Worm (Caenorhabditis elegans): ENCODE measurements around the gene Y62H9A.14.

The Y62H9A.14 gene

ce11 chrX:11934933-11935332 lies 13.9 kb downstream of the Y62H9A.14 start (continued):
- TF ChIP-seq nfya-1 (tag; optimal IDR thresholded peaks at IDR 0.05; ENCODE audit: borderline replicate concordance, insufficient read depth) (no peak), efl-1 (GFP tag; optimal IDR thresholded peaks at IDR 0.05) (no peak), F57A8.1 (GFP tag; optimal IDR thresholded peaks at IDR 0.05) (no peak), F10E7.11 (tag; optimal IDR thresholded peaks at IDR 0.05) (no peak), K12H6.12 (tag; optimal IDR thresholded peaks at IDR 0.05) (peak; percentile 19), T07F8.4 (tag; optimal IDR thresholded peaks at IDR 0.05) (peak; percentile 25), attf-3 (GFP tag; conservative IDR thresholded peaks at IDR 0.05) (0 out of 2 replicates have a peak, but pooled peaks have one; percentile 16), F52B5.7 (tag; optimal IDR thresholded peaks at IDR 0.05) (peak; percentile 66), ceh-91 (GFP tag; IDR thresholded peaks at IDR 0.05) (no peak), Y67H2A.10 (GFP tag; conservative IDR thresholded peaks at IDR 0.05) (no peak), dpl-1 (GFP tag; optimal IDR thresholded peaks at IDR 0.05) (no peak), snpc-1.3 (tag; optimal IDR thresholded peaks at IDR 0.05; ENCODE audit: insufficient read depth) (peak; percentile 84), F49E8.2 (tag; optimal IDR thresholded peaks at IDR 0.05; ENCODE audit: insufficient read depth) (no peak), him-1 (tag; optimal IDR thresholded peaks at IDR 0.05) (peak; percentile 91), Y53G8AR.9 (GFP tag; conservative IDR thresholded peaks at IDR 0.05) (0 out of 2 replicates have a peak, but pooled peaks have one; percentile 36), Y79H2A.3 (GFP tag; conservative IDR thresholded peaks at IDR 0.05) (no peak), lin-54 (GFP tag; optimal IDR thresholded peaks at IDR 0.05) (peak; percentile 50), hmg-20 (GFP tag; IDR thresholded peaks at IDR 0.05) (peak; percentile 72; the same call in 1 of the 2 replicates), bed-1 (GFP tag; IDR thresholded peaks at IDR 0.05) (no peak), F39B2.1 (GFP tag; IDR thresholded peaks at IDR 0.05) (no peak), Y95B8A.8 (GFP tag; IDR thresholded peaks at IDR 0.05) (no peak), dpff-1 (tag; optimal IDR thresholded peaks at IDR 0.05) (no peak), unc-130 (GFP tag; optimal IDR thresholded peaks at IDR 0.05) (peak; percentile 32), nhr-120 (GFP tag; IDR thresholded peaks at IDR 0.05) (no peak), nfya-2 (GFP tag; IDR thresholded peaks at IDR 0.05) (no peak), akir-1 (GFP tag; optimal IDR thresholded peaks at IDR 0.05) (no peak), B0336.3 (GFP tag; IDR thresholded peaks at IDR 0.05) (peak; percentile 66; the same call in 1 of the 2 replicates), rpc-1 (optimal IDR thresholded peaks at IDR 0.05) (peak; percentile 82), rpc-1 (tag; optimal IDR thresholded peaks at IDR 0.05) (peak; percentile 86), ceh-79 (tag; optimal IDR thresholded peaks at IDR 0.05) (no peak), nhr-27 (tag; optimal IDR thresholded peaks at IDR 0.05) (no peak), C06A6.2 (GFP tag; conservative IDR thresholded peaks at IDR 0.05) (no peak), tlf-1 (GFP tag; optimal IDR thresholded peaks at IDR 0.05) (no peak), Y53F4B.3 (GFP tag; IDR thresholded peaks at IDR 0.05) (no peak)

ce11 chrX:11937343-11937935 lies 16.4 kb downstream of the Y62H9A.14 start:
- TF ChIP-seq bed-1 (GFP tag; IDR thresholded peaks at IDR 0.05) = peak; percentile 90; the same call in 1 of the 2 replicates
- TF ChIP-seq Y53F4B.3 (GFP tag; IDR thresholded peaks at IDR 0.05) = no peak
- TF ChIP-seq F52B5.7 (tag; optimal IDR thresholded peaks at IDR 0.05) = peak; percentile 93
- TF ChIP-seq tlf-1 (GFP tag; optimal IDR thresholded peaks at IDR 0.05) = peak; percentile 99
- TF ChIP-seq nhr-27 (tag; optimal IDR thresholded peaks at IDR 0.05) = peak; percentile 87
- peak; percentile 99 for TF ChIP-seq ztf-26 (tag; optimal IDR thresholded peaks at IDR 0.05)
- peak; percentile 91 for TF ChIP-seq ekl-4 (GFP tag; IDR thresholded peaks at IDR 0.05)
- TF ChIP-seq zim-3 (tag; optimal IDR thresholded peaks at IDR 0.05) = peak; percentile 60
- TF ChIP-seq F22D6.2 (tag; optimal IDR thresholded peaks at IDR 0.05) = peak; percentile 95
- TF ChIP-seq sea-2 (GFP tag; IDR thresholded peaks at IDR 0.05) = 0 out of 2 replicates have a peak, but pooled peaks have one; percentile 49
- TF ChIP-seq madf-8 (GFP tag; conservative IDR thresholded peaks at IDR 0.05) = no peak
- TF ChIP-seq ztf-25 (GFP tag; IDR thresholded peaks at IDR 0.05) = no peak
- TF ChIP-seq efl-1 (GFP tag; optimal IDR thresholded peaks at IDR 0.05) = no peak
- no peak for TF ChIP-seq ceh-58 (GFP tag; IDR thresholded peaks at IDR 0.05)
- peak; percentile 77 for TF ChIP-seq unc-62 (GFP tag; optimal IDR thresholded peaks at IDR 0.05)
- peak; percentile 87 for TF ChIP-seq mcd-1 (GFP tag; IDR thresholded peaks at IDR 0.05)
- TF ChIP-seq ceh-91 (GFP tag; IDR thresholded peaks at IDR 0.05) = peak; percentile 18; the same call in 1 of the 2 replicates
- peak; percentile 98 for TF ChIP-seq repo-1 (tag; optimal IDR thresholded peaks at IDR 0.05)
- peak; percentile 89 for TF ChIP-seq C17E4.6 (GFP tag; IDR thresholded peaks at IDR 0.05)
- TF ChIP-seq egrh-3 (GFP tag; IDR thresholded peaks at IDR 0.05) = no peak
- no peak for TF ChIP-seq Y79H2A.3 (GFP tag; conservative IDR thresholded peaks at IDR 0.05)
- TF ChIP-seq let-526 (GFP tag; IDR thresholded peaks at IDR 0.05) = peak; percentile 78; the same call in 1 of the 2 replicates

Measured in whole organism, young adult.